Worm (Caenorhabditis elegans) whole organism, L1 larva: Measurements from ENCODE around the gene rab-6.1.
"Not testable (repeated sequence)": the region's sequence is repeated elsewhere in the genome, so short reads cannot be mapped to it uniquely, and the experiment has no call there.

Experiments
- C34B4.2 ChIP-seq: sonication (generic microtip); optimal IDR thresholded peaks from 2 replicates; lab custom pipeline; 2017; ENCODE audit warnings: mild to moderate bottlenecking, missing genetic modification characterization, missing compliant biosample characterization
- ama-1 ChIP-seq: fragments of 150-350 bp; optimal IDR thresholded peaks from 2 replicates; lab custom pipeline; 2014
- efl-1 ChIP-seq, 4 experiments: fragments of 150-350 bp; optimal IDR thresholded peaks in 3 of 4; peaks in 1 of 4; 1 replicate in 1 of 4; 2 replicates in 3 of 4; lab custom pipeline; 2014; ENCODE audit warnings: missing biosample characterization in 2 of 4, missing genetic modification characterization in 2 of 4, missing genetic modification reagents in 2 of 4
- fkh-10 ChIP-seq: sonication (generic microtip); optimal IDR thresholded peaks from 2 replicates; lab custom pipeline; 2017; ENCODE audit warnings: missing biosample characterization, missing genetic modification reagents, missing genetic modification characterization
- grh-1 ChIP-seq: fragments of 200-800 bp; sonication (Bioruptor generic); IDR thresholded peaks from 2 replicates; pipeline ENCODE4 v1.3.6; 2022; ENCODE audit warnings: missing genetic modification reagents, missing genetic modification characterization, missing compliant biosample characterization
- lin-13 ChIP-seq: fragments of 150-350 bp; optimal IDR thresholded peaks from 2 replicates; lab custom pipeline; 2014; ENCODE audit warnings: missing biosample characterization, missing genetic modification reagents, missing genetic modification characterization
- nhr-19 ChIP-seq: fragments of 200-800 bp; sonication (Bioruptor generic); conservative IDR thresholded peaks from 2 replicates; pipeline ENCODE4 v1.3.6; 2022; ENCODE audit warnings: missing genetic modification characterization, missing compliant biosample characterization
- nhr-28 ChIP-seq: fragments of 150-350 bp; optimal IDR thresholded peaks from 2 replicates; lab custom pipeline; 2014; ENCODE audit warnings: missing biosample characterization, missing genetic modification characterization
- nhr-76 ChIP-seq: sonication (generic microtip); optimal IDR thresholded peaks from 2 replicates; lab custom pipeline; 2017; ENCODE audit warnings: missing biosample characterization, missing genetic modification characterization
- nhr-90 ChIP-seq: sonication (generic microtip); optimal IDR thresholded peaks from 2 replicates; lab custom pipeline; 2016; ENCODE audit warnings: mild to moderate bottlenecking, missing genetic modification characterization, missing compliant biosample characterization; ENCODE audit not compliant: poor library complexity
- skn-1 ChIP-seq: fragments of 150-350 bp; optimal IDR thresholded peaks from 2 replicates; lab custom pipeline; 2014; ENCODE audit warnings: missing biosample characterization, missing genetic modification characterization
- sptf-1 ChIP-seq: fragments of 150-350 bp; optimal IDR thresholded peaks from 2 replicates; lab custom pipeline; 2014; ENCODE audit warnings: missing biosample characterization, missing genetic modification characterization
- tbx-2 ChIP-seq: sonication (generic microtip); optimal IDR thresholded peaks from 2 replicates; lab custom pipeline; 2016; ENCODE audit warnings: missing genetic modification characterization, missing compliant biosample characterization
- unc-62 ChIP-seq: fragments of 150-350 bp; optimal IDR thresholded peaks from 2 replicates; lab custom pipeline; 2014; ENCODE audit warnings: missing biosample characterization, missing genetic modification reagents, missing genetic modification characterization

DNA sequence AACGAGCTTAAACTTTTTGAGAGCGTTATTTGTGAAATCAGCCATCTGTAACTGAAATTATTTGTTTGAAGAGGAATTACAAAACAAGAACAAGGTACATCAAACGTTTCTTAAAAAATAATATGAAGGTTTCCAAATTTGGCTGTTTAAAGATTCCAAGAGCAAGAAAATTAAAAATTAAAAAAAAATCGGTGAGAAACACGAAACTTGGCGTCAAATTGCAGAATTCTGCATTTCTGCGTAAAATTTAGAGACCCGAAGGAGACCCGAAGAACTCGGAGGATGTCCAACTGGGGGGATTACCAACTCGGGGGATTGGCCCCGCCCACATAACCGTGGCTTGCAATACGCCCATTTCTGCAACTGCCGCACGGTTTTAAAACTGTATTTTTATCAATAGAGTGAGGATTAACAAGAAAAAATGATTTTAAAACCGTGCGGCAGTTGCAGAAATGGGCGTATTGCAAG lies at the start of gene rab-6.1:
- TF ChIP-seq lin-13 (GFP tag; lab: Kevin White, UChicago); nhr-76 (tag; lab: Kevin White, UChicago); tbx-2 (tag; lab: Kevin White, UChicago); sptf-1; fkh-10 (GFP tag; lab: Kevin White, UChicago); skn-1 (tag; lab: Kevin White, UChicago); efl-1 (optimal IDR thresholded peaks at IDR 0.05; lab: Kevin White, UChicago); efl-1 (GFP tag; optimal IDR thresholded peaks at IDR 0.05 in 1 of 2; lab: Kevin White, UChicago); nhr-90 (tag; lab: Kevin White, UChicago); C34B4.2 (tag; lab: Kevin White, UChicago); nhr-28; unc-62 (GFP tag; lab: Kevin White, UChicago); nhr-19 (GFP tag; lab: Robert Waterston, UW); ama-1; grh-1: not testable (repeated sequence)
